Worm (Caenorhabditis elegans): ENCODE measurements around the gene apn-1.
A peak's percentile ranks its signal among the peaks of the same experiment; 100 is the strongest.

The apn-1 gene

ce11 chrII:8028246-8028694 lies 19.1 kb upstream of the apn-1 start:
- TF ChIP-seq W03F9.2 (tag; optimal IDR thresholded peaks at IDR 0.05) = no peak
- peak; percentile 70 for TF ChIP-seq dao-5 (tag; optimal IDR thresholded peaks at IDR 0.05)
- TF ChIP-seq him-1 (tag; optimal IDR thresholded peaks at IDR 0.05) = peak; percentile 93

- TF ChIP-seq W03F9.2 (tag; optimal IDR thresholded peaks at IDR 0.05) (no peak), dao-5 (tag; optimal IDR thresholded peaks at IDR 0.05) (no peak), him-1 (tag; optimal IDR thresholded peaks at IDR 0.05) (no peak)
These were observed 18.6 kb upstream of the apn-1 start for ce11 chrII:8028730-8029129.

- no peak for TF ChIP-seq W03F9.2 (tag; optimal IDR thresholded peaks at IDR 0.05)
- TF ChIP-seq dao-5 (tag; optimal IDR thresholded peaks at IDR 0.05) = no peak
- TF ChIP-seq him-1 (tag; optimal IDR thresholded peaks at IDR 0.05) = no peak
These were observed 14.7 kb upstream of the apn-1 start, which contains the start of gene nrf-6 for ce11 chrII:8032657-8033056. nrf-6 (minus strand) TSS chrII:8032708.

- no peak for TF ChIP-seq dao-5 (tag; optimal IDR thresholded peaks at IDR 0.05)
- no peak for TF ChIP-seq W03F9.2 (tag; optimal IDR thresholded peaks at IDR 0.05)
- TF ChIP-seq him-1 (tag; optimal IDR thresholded peaks at IDR 0.05) = no peak
These were observed 13.4 kb upstream of the apn-1 start for ce11 chrII:8034008-8034407.

ce11 chrII:8034617-8035016 lies 12.7 kb upstream of the apn-1 start:
- TF ChIP-seq W03F9.2 (tag; optimal IDR thresholded peaks at IDR 0.05) (no peak), dao-5 (tag; optimal IDR thresholded peaks at IDR 0.05) (no peak), him-1 (tag; optimal IDR thresholded peaks at IDR 0.05) (no peak)

- no peak for TF ChIP-seq him-1 (tag; optimal IDR thresholded peaks at IDR 0.05)
These were observed 11.7 kb upstream of the apn-1 start, which contains the start of gene sap-49 for ce11 chrII:8035667-8036066. sap-49 (minus strand) TSS chrII:8035767.

ce11 chrII:8037246-8037645 lies 10.1 kb upstream of the apn-1 start, which contains the start of gene arp-6:
arp-6 (minus strand) TSS chrII:8037346.
- TF ChIP-seq him-1 (tag; optimal IDR thresholded peaks at IDR 0.05) = no peak
- TF ChIP-seq dao-5 (tag; optimal IDR thresholded peaks at IDR 0.05) = no peak
- TF ChIP-seq W03F9.2 (tag; optimal IDR thresholded peaks at IDR 0.05) = no peak

- no peak for TF ChIP-seq him-1 (tag; optimal IDR thresholded peaks at IDR 0.05)
- TF ChIP-seq W03F9.2 (tag; optimal IDR thresholded peaks at IDR 0.05) = no peak
- no peak for TF ChIP-seq dao-5 (tag; optimal IDR thresholded peaks at IDR 0.05)
These were observed 9.5 kb upstream of the apn-1 start, which contains the start of gene C08B11.9 for ce11 chrII:8037863-8038262. C08B11.9 (minus strand) TSS chrII:8038169.

ce11 chrII:8039416-8039815 lies 7.9 kb upstream of the apn-1 start, which contains the start of the genes ubh-4 and algn-6:
ubh-4 (minus strand) TSS chrII:8039597.
algn-6 (plus strand) TSS chrII:8039802.
- TF ChIP-seq dao-5 (tag; optimal IDR thresholded peaks at IDR 0.05) (no peak), W03F9.2 (tag; optimal IDR thresholded peaks at IDR 0.05) (peak; percentile 77)

- no peak for TF ChIP-seq dao-5 (tag; optimal IDR thresholded peaks at IDR 0.05)
- no peak for TF ChIP-seq him-1 (tag; optimal IDR thresholded peaks at IDR 0.05)
- TF ChIP-seq W03F9.2 (tag; optimal IDR thresholded peaks at IDR 0.05) = peak; percentile 38
These were observed 5.7 kb upstream of the apn-1 start for ce11 chrII:8041642-8042041.

- TF ChIP-seq him-1 (tag; optimal IDR thresholded peaks at IDR 0.05) (no peak), W03F9.2 (tag; optimal IDR thresholded peaks at IDR 0.05) (no peak), dao-5 (tag; optimal IDR thresholded peaks at IDR 0.05) (no peak)
These were observed 5.1 kb upstream of the apn-1 start, which contains the start of gene T05H10.1 for ce11 chrII:8042289-8042688. T05H10.1 (plus strand) TSS chrII:8042589.

ce11 chrII:8050477-8050876 lies 3.1 kb downstream of the apn-1 start, which contains the start of gene mtre-1:
mtre-1 (minus strand) TSS chrII:8050577.
- no peak for TF ChIP-seq dao-5 (tag; optimal IDR thresholded peaks at IDR 0.05)

- TF ChIP-seq him-1 (tag; optimal IDR thresholded peaks at IDR 0.05) (no peak), W03F9.2 (tag; optimal IDR thresholded peaks at IDR 0.05) (no peak)
These were observed 4.0 kb downstream of the apn-1 start for ce11 chrII:8051330-8051729.

- TF ChIP-seq W03F9.2 (tag; optimal IDR thresholded peaks at IDR 0.05) (no peak), him-1 (tag; optimal IDR thresholded peaks at IDR 0.05) (no peak)
These were observed 4.8 kb downstream of the apn-1 start for ce11 chrII:8052172-8052571.

ce11 chrII:8052850-8053249 lies 5.5 kb downstream of the apn-1 start, which contains the start of gene T05H10.4:
T05H10.4 (plus strand) TSS chrII:8053150.
- no peak for TF ChIP-seq him-1 (tag; optimal IDR thresholded peaks at IDR 0.05)
- no peak for TF ChIP-seq dao-5 (tag; optimal IDR thresholded peaks at IDR 0.05)
- no peak for TF ChIP-seq W03F9.2 (tag; optimal IDR thresholded peaks at IDR 0.05)
